Fruit fly (Drosophila melanogaster): ENCODE measurements around the gene CG11313.
A peak's percentile ranks its signal among the peaks of the same experiment; 100 is the strongest.

Gene CG11313

dm6 chr3R:30718442-30718841 lies 12.5 kb downstream of the CG11313 start (continued):
- no peak for TF ChIP-seq CG9817 (tag; optimal IDR thresholded peaks at IDR 0.05)
- no peak for TF ChIP-seq CG7271 (tag; optimal IDR thresholded peaks at IDR 0.05)
- no peak for TF ChIP-seq C15 (GFP tag; IDR thresholded peaks at IDR 0.05)
- TF ChIP-seq cato (GFP tag; optimal IDR thresholded peaks at IDR 0.05; ENCODE audit: borderline replicate concordance), result no peak
- TF ChIP-seq pum (GFP tag; optimal IDR thresholded peaks at IDR 0.05), result no peak
- no peak for TF ChIP-seq seq (GFP tag; IDR thresholded peaks at IDR 0.05)
- TF ChIP-seq CG17568 (GFP tag; optimal IDR thresholded peaks at IDR 0.05), result no peak
- no peak for TF ChIP-seq Ets65A (GFP tag)
- TF ChIP-seq CG34376 (GFP tag; optimal IDR thresholded peaks at IDR 0.05), result no peak
- TF ChIP-seq CG9609 (GFP tag; optimal IDR thresholded peaks at IDR 0.05), result no peak
- no peak for TF ChIP-seq Dip2 (GFP tag; IDR thresholded peaks at IDR 0.05)
- no peak for TF ChIP-seq CG17912 (GFP tag; optimal IDR thresholded peaks at IDR 0.05)
- no peak for TF ChIP-seq CG10366 (GFP tag; IDR thresholded peaks at IDR 0.05)
- TF ChIP-seq CG2120 (GFP tag; optimal IDR thresholded peaks at IDR 0.05), result no peak
- no peak for TF ChIP-seq CG17829 (tag; optimal IDR thresholded peaks at IDR 0.05)
- TF ChIP-seq chinmo (GFP tag; IDR thresholded peaks at IDR 0.05; ENCODE audit: partially characterized antibody), result no peak
- no peak for TF ChIP-seq Fer2 (tag; optimal IDR thresholded peaks at IDR 0.05)
- no peak for TF ChIP-seq MBD-R2 (GFP tag; IDR thresholded peaks at IDR 0.05)
- no peak for TF ChIP-seq CG6683 (GFP tag; optimal IDR thresholded peaks at IDR 0.05)
- no peak for TF ChIP-seq CG8281 (tag; optimal IDR thresholded peaks at IDR 0.05)
- TF ChIP-seq Sry-δ (GFP tag; optimal IDR thresholded peaks at IDR 0.05), result no peak
- TF ChIP-seq odd (GFP tag; optimal IDR thresholded peaks at IDR 0.05), result no peak
- no peak for TF ChIP-seq CoRest (tag; optimal IDR thresholded peaks at IDR 0.05)
- no peak for TF ChIP-seq CG10274 (GFP tag; optimal IDR thresholded peaks at IDR 0.05)
- TF ChIP-seq Elba2 (GFP tag; optimal IDR thresholded peaks at IDR 0.05), result no peak
- no peak for TF ChIP-seq ham (GFP tag; IDR thresholded peaks at IDR 0.05)
- TF ChIP-seq CG8388 (GFP tag; optimal IDR thresholded peaks at IDR 0.05), result peak; percentile 4
- no peak for TF ChIP-seq Ravus (GFP tag; IDR thresholded peaks at IDR 0.05)
- no peak for TF ChIP-seq ERR (GFP tag; optimal IDR thresholded peaks at IDR 0.05)
- TF ChIP-seq CG30431 (GFP tag; optimal IDR thresholded peaks at IDR 0.05), result no peak
- TF ChIP-seq Ets97D (GFP tag; optimal IDR thresholded peaks at IDR 0.05), result no peak
- 0 out of 2 replicates have a peak, but pooled peaks have one; percentile 15 for TF ChIP-seq sens-2 (GFP tag; IDR thresholded peaks at IDR 0.05)
- TF ChIP-seq eyg (GFP tag; optimal IDR thresholded peaks at IDR 0.05), result no peak
- TF ChIP-seq BEAF-32 (GFP tag; optimal IDR thresholded peaks at IDR 0.05), result no peak
- no peak for TF ChIP-seq schlank (tag; optimal IDR thresholded peaks at IDR 0.05)
- no peak for TF ChIP-seq Myb (GFP tag; optimal IDR thresholded peaks at IDR 0.05)
- TF ChIP-seq Lpt (GFP tag; optimal IDR thresholded peaks at IDR 0.05), result no peak
- peak; percentile 10 for TF ChIP-seq CG9727 (GFP tag; optimal IDR thresholded peaks at IDR 0.05)
- no peak for TF ChIP-seq shn (GFP tag; optimal IDR thresholded peaks at IDR 0.05)
- peak; percentile 54 for TF ChIP-seq H2.0 (GFP tag; IDR thresholded peaks at IDR 0.05)
- no peak for TF ChIP-seq Bdp1 (GFP tag; optimal IDR thresholded peaks at IDR 0.05)
- TF ChIP-seq Six4 (GFP tag; optimal IDR thresholded peaks at IDR 0.05), result no peak
- TF ChIP-seq chn (GFP tag; optimal IDR thresholded peaks at IDR 0.05), result no peak
- no peak for TF ChIP-seq Hand (GFP tag; optimal IDR thresholded peaks at IDR 0.05)
- no peak for TF ChIP-seq CHES-1-like (GFP tag; optimal IDR thresholded peaks at IDR 0.05)
- no peak for TF ChIP-seq CG11085 (GFP tag; IDR thresholded peaks at IDR 0.05)
- no peak for TF ChIP-seq D (optimal IDR thresholded peaks at IDR 0.05)
- no peak for TF ChIP-seq D (GFP tag; optimal IDR thresholded peaks at IDR 0.05)
- 0 out of 2 replicates have a peak, but pooled peaks have one; percentile 24 for TF ChIP-seq Oaz (GFP tag; IDR thresholded peaks at IDR 0.05)
- TF ChIP-seq CG1529 (GFP tag; optimal IDR thresholded peaks at IDR 0.05), result peak; percentile 3
- no peak for TF ChIP-seq CG4854 (GFP tag; optimal IDR thresholded peaks at IDR 0.05)
- TF ChIP-seq cad (GFP tag; optimal IDR thresholded peaks at IDR 0.05), result no peak
- peak; percentile 3 for TF ChIP-seq az2 (GFP tag; optimal IDR thresholded peaks at IDR 0.05)

Measured in whole organism, embryonic.